Worm (Caenorhabditis elegans) whole organism, mixed stage, embryonic: ENCODE measurements around the gene C03B8.3.

Experiments used
- ceh-39 ChIP-seq: fragments of 150-350 bp; optimal IDR thresholded peaks from 2 replicates; lab custom pipeline; 2014; ENCODE audit warnings: missing biosample characterization, missing genetic modification characterization
- lin-32 ChIP-seq: fragments of 200-800 bp; sonication (Bioruptor generic); optimal IDR thresholded peaks from 2 replicates; lab custom pipeline; 2018; ENCODE audit warnings: mild to moderate bottlenecking, missing genetic modification characterization, missing compliant biosample characterization
- mab-5 ChIP-seq: fragments of 150-350 bp; optimal IDR thresholded peaks from 2 replicates; lab custom pipeline; 2014; ENCODE audit warnings: missing biosample characterization, missing genetic modification characterization
- nhr-12 ChIP-seq: fragments of 150-350 bp; optimal IDR thresholded peaks from 2 replicates; lab custom pipeline; 2014; ENCODE audit warnings: missing biosample characterization, missing genetic modification characterization
- snpc-4 ChIP-seq: fragments of 150-350 bp; optimal IDR thresholded peaks from 2 replicates; lab custom pipeline; 2014; ENCODE audit warnings: missing biosample characterization, missing genetic modification characterization
- sptf-1 ChIP-seq: sonication (generic microtip); optimal IDR thresholded peaks from 2 replicates; lab custom pipeline; 2017; ENCODE audit warnings: mild to moderate bottlenecking, missing genetic modification characterization, moderate library complexity, missing compliant biosample characterization
- ztf-11 ChIP-seq: fragments of 150-350 bp; optimal IDR thresholded peaks from 2 replicates; lab custom pipeline; 2014; ENCODE audit warnings: missing biosample characterization, missing genetic modification characterization

ce11 chrIII:7729062-7729461 is 17.0 kb downstream of the C03B8.3 start:
- TF ChIP-seq ceh-39 (tag; lab: Kevin White, UChicago) (no peak), lin-32 (GFP tag; lab: Kevin White, UChicago) (no peak), nhr-12 (tag; lab: Kevin White, UChicago) (no peak), mab-5 (tag; lab: Kevin White, UChicago) (no peak), snpc-4 (tag; lab: Kevin White, UChicago) (no peak), ztf-11 (tag; lab: Kevin White, UChicago) (no peak), sptf-1 (no peak)
